Fruit fly (Drosophila melanogaster) whole organism, embryonic: ENCODE measurements around the gene Awh.
A peak's percentile ranks its signal among the peaks of the same experiment; 100 is the strongest.

ENCODE experiments used
- B-H2 ChIP-seq: fragments of 200-800 bp; sonication (Bioruptor generic); optimal IDR thresholded peaks from 2 replicates; lab custom pipeline; 2018; ENCODE audit warnings: missing biosample characterization, mild to moderate bottlenecking, missing genetic modification characterization
- CG10147 ChIP-seq: fragments of 200-800 bp; sonication (Bioruptor generic); optimal IDR thresholded peaks from 2 replicates; lab custom pipeline; 2019; ENCODE audit warnings: missing biosample characterization, mild to moderate bottlenecking, missing genetic modification characterization, moderate library complexity
- CG10209 ChIP-seq: fragments of 200-800 bp; sonication (Bioruptor generic); optimal IDR thresholded peaks from 3 replicates; lab custom pipeline; 2017; ENCODE audit warnings: missing biosample characterization, mild to moderate bottlenecking, missing genetic modification characterization, missing genetic modification reagents
- CG11398 ChIP-seq: fragments of 200-800 bp; sonication (Bioruptor generic); optimal IDR thresholded peaks from 2 replicates; lab custom pipeline; 2016; ENCODE audit warnings: missing biosample characterization, missing genetic modification characterization
- CG11696 ChIP-seq: fragments of 200-800 bp; sonication (Bioruptor generic); IDR thresholded peaks from 2 replicates; pipeline ENCODE4 v1.3.6; 2022; ENCODE audit warnings: missing biosample characterization, missing genetic modification characterization
- CG11723 ChIP-seq: fragments of 200-800 bp; sonication (Bioruptor generic); optimal IDR thresholded peaks from 2 replicates; lab custom pipeline; 2017; ENCODE audit warnings: missing biosample characterization, mild to moderate bottlenecking, missing genetic modification characterization
- CG12071 ChIP-seq: fragments of 200-800 bp; sonication (Bioruptor generic); optimal IDR thresholded peaks from 3 replicates; lab custom pipeline; 2018; ENCODE audit warnings: missing biosample characterization, mild to moderate bottlenecking, missing genetic modification characterization
- CG12659 ChIP-seq: fragments of 200-800 bp; sonication (Bioruptor generic); optimal IDR thresholded peaks from 3 replicates; lab custom pipeline; 2017; ENCODE audit warnings: mild to moderate bottlenecking, missing biosample characterization, missing genetic modification reagents, missing genetic modification characterization
- CG13424 ChIP-seq: fragments of 200-800 bp; sonication (Bioruptor generic); optimal IDR thresholded peaks from 2 replicates; lab custom pipeline; 2019; ENCODE audit warnings: missing biosample characterization, mild to moderate bottlenecking, missing genetic modification characterization, moderate library complexity
- CG1529 ChIP-seq: fragments of 200-800 bp; sonication (Bioruptor generic); optimal IDR thresholded peaks from 3 replicates; lab custom pipeline; 2018; ENCODE audit warnings: missing biosample characterization, missing genetic modification characterization
- CG18619 ChIP-seq: fragments of 200-800 bp; sonication (Bioruptor generic); optimal IDR thresholded peaks from 3 replicates; lab custom pipeline; 2017; ENCODE audit warnings: missing biosample characterization, mild to moderate bottlenecking, missing genetic modification characterization
- CG31441 ChIP-seq: fragments of 200-800 bp; sonication (Bioruptor generic); IDR thresholded peaks from 2 replicates; pipeline ENCODE4 v1.3.6; 2022; ENCODE audit warnings: missing biosample characterization, missing genetic modification characterization
- CG32767 ChIP-seq: fragments of 200-800 bp; sonication (Bioruptor generic); IDR thresholded peaks from 2 replicates; pipeline ENCODE4 v1.3.6; 2022; ENCODE audit warnings: missing biosample characterization, missing genetic modification characterization
- CG3995 ChIP-seq: fragments of 200-800 bp; sonication (Bioruptor generic); optimal IDR thresholded peaks from 3 replicates; lab custom pipeline; 2016; ENCODE audit warnings: missing biosample characterization, missing genetic modification characterization
- CG4360 ChIP-seq: fragments of 200-800 bp; sonication (Bioruptor generic); IDR thresholded peaks from 2 replicates; pipeline ENCODE4 v1.3.6; 2022; ENCODE audit warnings: missing biosample characterization, missing genetic modification characterization
- CG4820 ChIP-seq: fragments of 200-800 bp; sonication (Bioruptor generic); optimal IDR thresholded peaks from 3 replicates; lab custom pipeline; 2016; ENCODE audit warnings: missing biosample characterization, missing genetic modification characterization
- CG5180 ChIP-seq: fragments of 200-800 bp; sonication (Bioruptor generic); optimal IDR thresholded peaks from 3 replicates; lab custom pipeline; 2017; ENCODE audit warnings: missing biosample characterization, missing genetic modification characterization, mild to moderate bottlenecking, moderate library complexity, missing genetic modification reagents
- CG7271 ChIP-seq: fragments of 200-800 bp; sonication (Bioruptor generic); optimal IDR thresholded peaks from 2 replicates; lab custom pipeline; 2018; ENCODE audit warnings: missing biosample characterization, mild to moderate bottlenecking, missing genetic modification characterization, moderate library complexity
- CG8944 ChIP-seq: fragments of 200-800 bp; sonication (Bioruptor generic); optimal IDR thresholded peaks from 3 replicates; lab custom pipeline; 2016; ENCODE audit warnings: missing biosample characterization, missing genetic modification characterization
- CG9609 ChIP-seq: fragments of 200-800 bp; sonication (Bioruptor generic); optimal IDR thresholded peaks from 3 replicates; lab custom pipeline; 2016; ENCODE audit warnings: missing biosample characterization, missing genetic modification characterization
- CG9797 ChIP-seq: fragments of 200-800 bp; sonication (Bioruptor generic); optimal IDR thresholded peaks from 3 replicates; lab custom pipeline; 2018; ENCODE audit warnings: missing biosample characterization, mild to moderate bottlenecking, missing genetic modification characterization
- CG9876 ChIP-seq: fragments of 200-800 bp; sonication (Bioruptor generic); optimal IDR thresholded peaks from 2 replicates; lab custom pipeline; 2016; ENCODE audit warnings: missing biosample characterization, missing genetic modification characterization
- CTCF ChIP-seq: fragments of 200-800 bp; sonication (Bioruptor generic); optimal IDR thresholded peaks from 2 replicates; lab custom pipeline; 2017; ENCODE audit warnings: missing biosample characterization, mild to moderate bottlenecking, missing genetic modification characterization, moderate library complexity
- E2f2 ChIP-seq: fragments of 200-800 bp; sonication (Bioruptor generic); IDR thresholded peaks from 2 replicates; pipeline ENCODE4 v1.3.6; 2022; ENCODE audit warnings: missing biosample characterization, missing genetic modification characterization
- Elba2 ChIP-seq: fragments of 200-800 bp; sonication (Bioruptor generic); optimal IDR thresholded peaks from 3 replicates; lab custom pipeline; 2016; ENCODE audit warnings: missing biosample characterization, missing genetic modification characterization
- Gug ChIP-seq: fragments of 200-800 bp; sonication (Bioruptor generic); IDR thresholded peaks from 4 replicates; pipeline ENCODE4 v1.3.6; 2022; ENCODE audit warnings: missing biosample characterization, missing genetic modification characterization
- HLH54F ChIP-seq: fragments of 200-800 bp; sonication (Bioruptor generic); optimal IDR thresholded peaks from 3 replicates; lab custom pipeline; 2016; ENCODE audit warnings: missing biosample characterization, missing genetic modification characterization
- Hmx ChIP-seq: fragments of 200-800 bp; sonication (Bioruptor generic); optimal IDR thresholded peaks from 2 replicates; lab custom pipeline; 2016; ENCODE audit warnings: missing biosample characterization, missing genetic modification characterization
- Hr3 ChIP-seq: fragments of 200-800 bp; sonication (Bioruptor generic); optimal IDR thresholded peaks from 3 replicates; lab custom pipeline; 2016; ENCODE audit warnings: missing biosample characterization, missing genetic modification characterization
- Hr39 ChIP-seq: fragments of >200 bp; optimal IDR thresholded peaks from 2 replicates; lab custom pipeline; 2017
- Jarid2 ChIP-seq: fragments of 200-800 bp; sonication (Bioruptor generic); optimal IDR thresholded peaks from 3 replicates; lab custom pipeline; 2017; ENCODE audit warnings: mild to moderate bottlenecking, missing biosample characterization, missing genetic modification reagents, missing genetic modification characterization
- MTF-1 ChIP-seq: fragments of 200-800 bp; sonication (Bioruptor generic); optimal IDR thresholded peaks from 2 replicates; lab custom pipeline; 2018; ENCODE audit warnings: missing biosample characterization, mild to moderate bottlenecking, missing genetic modification characterization, borderline replicate concordance
- Neu2 ChIP-seq: fragments of 200-800 bp; sonication (Bioruptor generic); optimal IDR thresholded peaks from 3 replicates; lab custom pipeline; 2016; ENCODE audit warnings: missing biosample characterization, missing genetic modification characterization, borderline replicate concordance
- Usf ChIP-seq: fragments of 200-800 bp; sonication (Bioruptor generic); optimal IDR thresholded peaks from 2 replicates; lab custom pipeline; 2017; ENCODE audit warnings: missing genotype, missing biosample characterization, missing genetic modification characterization
- bbx ChIP-seq: fragments of 200-800 bp; sonication (Bioruptor generic); IDR thresholded peaks from 2 replicates; pipeline ENCODE4 v1.3.6; 2022; ENCODE audit warnings: missing biosample characterization, missing genetic modification characterization; ENCODE audit not compliant: partially characterized antibody
- btn ChIP-seq: fragments of 200-800 bp; sonication (Bioruptor generic); optimal IDR thresholded peaks from 2 replicates; lab custom pipeline; 2016; ENCODE audit warnings: missing biosample characterization, missing genetic modification characterization
- cas ChIP-seq: fragments of 200-800 bp; sonication (Bioruptor generic); IDR thresholded peaks from 2 replicates; pipeline ENCODE4 v1.3.6; 2022; ENCODE audit warnings: missing biosample characterization, missing genetic modification characterization
- chinmo ChIP-seq: fragments of 200-800 bp; sonication (Bioruptor generic); IDR thresholded peaks from 4 replicates; pipeline ENCODE4 v1.3.6; 2022; ENCODE audit warnings: missing biosample characterization, missing genetic modification characterization; ENCODE audit not compliant: partially characterized antibody
- disco-r ChIP-seq: fragments of 200-800 bp; sonication (Bioruptor generic); optimal IDR thresholded peaks from 2 replicates; lab custom pipeline; 2016; ENCODE audit warnings: missing biosample characterization, missing genetic modification characterization
- emc ChIP-seq: fragments of 200-800 bp; sonication (Bioruptor generic); optimal IDR thresholded peaks from 2 replicates; lab custom pipeline; 2016; ENCODE audit warnings: missing biosample characterization, missing genetic modification characterization
- esg ChIP-seq: fragments of 200-800 bp; sonication (Bioruptor generic); conservative IDR thresholded peaks from 2 replicates; pipeline ENCODE4 v1.3.6; 2022; ENCODE audit warnings: missing biosample characterization, missing genetic modification characterization
- gfzf ChIP-seq: fragments of 200-800 bp; sonication (Bioruptor generic); optimal IDR thresholded peaks from 2 replicates; lab custom pipeline; 2016; ENCODE audit warnings: missing biosample characterization, mild to moderate bottlenecking, missing genetic modification characterization, moderate library complexity
- ham ChIP-seq: fragments of 200-800 bp; sonication (Bioruptor generic); IDR thresholded peaks from 2 replicates; pipeline ENCODE4 v1.3.6; 2022; ENCODE audit warnings: missing biosample characterization, missing genetic modification characterization
- pho ChIP-seq: fragments of 200-800 bp; sonication (Bioruptor generic); optimal IDR thresholded peaks from 2 replicates; lab custom pipeline; 2016; ENCODE audit warnings: missing biosample characterization, missing genetic modification characterization
- pum ChIP-seq: fragments of 200-800 bp; sonication (Bioruptor generic); optimal IDR thresholded peaks from 2 replicates; lab custom pipeline; 2016; ENCODE audit warnings: missing biosample characterization, missing genetic modification characterization
- sc ChIP-seq, 3 experiments: fragments of >200 bp in 2 of 3; fragments of 200-800 bp in 1 of 3; sonication (Bioruptor generic) in 1 of 3; optimal IDR thresholded peaks; 2 replicates in 2 of 3; 3 replicates in 1 of 3; lab custom pipeline; 2017; ENCODE audit warnings: mild to moderate bottlenecking in 1 of 3, missing biosample characterization in 1 of 3, missing genetic modification characterization in 1 of 3, missing genetic modification reagents in 1 of 3
- sr ChIP-seq: fragments of 200-800 bp; sonication (Bioruptor generic); IDR thresholded peaks from 3 replicates; pipeline ENCODE4 v1.3.6; 2022; ENCODE audit warnings: missing biosample characterization, missing genetic modification characterization
- tio ChIP-seq: fragments of 200-800 bp; sonication (Bioruptor generic); optimal IDR thresholded peaks from 2 replicates; lab custom pipeline; 2017; ENCODE audit warnings: missing biosample characterization, missing genetic modification characterization, inconsistent platforms
- tna ChIP-seq: fragments of 200-800 bp; sonication (Bioruptor generic); IDR thresholded peaks from 2 replicates; pipeline ENCODE4 v1.3.6; 2022; ENCODE audit warnings: missing biosample characterization, missing genetic modification characterization; ENCODE audit not compliant: partially characterized antibody
- toy ChIP-seq: fragments of 200-800 bp; sonication (Bioruptor generic); IDR thresholded peaks from 2 replicates; pipeline ENCODE4 v1.3.6; 2022; ENCODE audit warnings: missing biosample characterization, missing genetic modification characterization
- ttk ChIP-seq: fragments of 200-800 bp; sonication (Bioruptor generic); IDR thresholded peaks from 2 replicates; pipeline ENCODE4 v2.1.2; 2022; ENCODE audit warnings: missing biosample characterization, missing genetic modification characterization
- vfl ChIP-seq: fragments of 200-800 bp; sonication (Bioruptor generic); optimal IDR thresholded peaks from 2 replicates; lab custom pipeline; 2016; ENCODE audit warnings: missing biosample characterization, missing genetic modification characterization

The Awh gene

dm6 chr3L:3809943-3810342 is 36.1 kb upstream of the Awh start, which contains the start of gene CG32262 (continued):
- no peak for TF ChIP-seq CG11696
- TF ChIP-seq Hr3 (GFP tag; lab: Kevin White, UChicago) = no peak
- TF ChIP-seq CG32767 = no peak
- TF ChIP-seq Gug (GFP tag; lab: Robert Waterston, UW) = no peak
- TF ChIP-seq MTF-1 (GFP tag; lab: Kevin White, UChicago) = peak; percentile 80
- TF ChIP-seq CG12659 (GFP tag; lab: Kevin White, UChicago) = no peak
- peak; percentile 93 for TF ChIP-seq CG5180 (GFP tag; lab: Kevin White, UChicago)
- no peak for TF ChIP-seq ttk
- TF ChIP-seq CG12071 (GFP tag; lab: Kevin White, UChicago) = no peak
- TF ChIP-seq bbx (GFP tag; lab: Robert Waterston, UW) = peak; percentile 70
- TF ChIP-seq sr (GFP tag; lab: Robert Waterston, UW) = no peak
- TF ChIP-seq cas (GFP tag; lab: Robert Waterston, UW) = no peak
- no peak for TF ChIP-seq HLH54F (GFP tag; lab: Kevin White, UChicago)
- TF ChIP-seq gfzf (GFP tag; lab: Kevin White, UChicago) = no peak
- no peak for TF ChIP-seq Hmx (GFP tag; lab: Kevin White, UChicago)
- no peak for TF ChIP-seq Usf (GFP tag; lab: Kevin White, UChicago)
- no peak for TF ChIP-seq CG9609 (GFP tag; lab: Kevin White, UChicago)
- no peak for TF ChIP-seq emc (GFP tag; lab: Kevin White, UChicago)
- peak; percentile 17 for TF ChIP-seq CG10147 (GFP tag; lab: Kevin White, UChicago)
- peak; percentile 72 for TF ChIP-seq tna (GFP tag; lab: Robert Waterston, UW)
- no peak for TF ChIP-seq esg (GFP tag; lab: Robert Waterston, UW)
- TF ChIP-seq B-H2 (GFP tag; lab: Kevin White, UChicago) = peak; percentile 13
- TF ChIP-seq ham (GFP tag; lab: Robert Waterston, UW) = no peak
- TF ChIP-seq CG11723 (GFP tag; lab: Kevin White, UChicago) = no peak
- TF ChIP-seq CG9876 (GFP tag; lab: Kevin White, UChicago) = no peak
- no peak for TF ChIP-seq CG3995
- TF ChIP-seq CG10209 (GFP tag; lab: Kevin White, UChicago) = no peak
- no peak for TF ChIP-seq CG7271 (tag; lab: Kevin White, UChicago)
- TF ChIP-seq disco-r (GFP tag; lab: Kevin White, UChicago) = no peak
- TF ChIP-seq btn (GFP tag; lab: Kevin White, UChicago) = no peak
- TF ChIP-seq CTCF (GFP tag; lab: Kevin White, UChicago) = no peak
- no peak for TF ChIP-seq chinmo (GFP tag; lab: Robert Waterston, UW)
- TF ChIP-seq E2f2 (GFP tag; lab: Robert Waterston, UW) = peak; percentile 87
- no peak for TF ChIP-seq toy (GFP tag; lab: Robert Waterston, UW)
- no peak for TF ChIP-seq pho (GFP tag; lab: Kevin White, UChicago)
- TF ChIP-seq CG31441 (GFP tag; lab: Robert Waterston, UW) = no peak
- TF ChIP-seq Elba2 (GFP tag; lab: Kevin White, UChicago) = no peak
- TF ChIP-seq CG4360 (GFP tag; lab: Robert Waterston, UW) = no peak
- TF ChIP-seq CG8944 (GFP tag; lab: Kevin White, UChicago) = no peak
- no peak for TF ChIP-seq Hr39 (lab: Kevin White, UChicago)
- no peak for TF ChIP-seq CG11398 (GFP tag; lab: Kevin White, UChicago)
- TF ChIP-seq Jarid2 (GFP tag; lab: Kevin White, UChicago) = no peak
- no peak for TF ChIP-seq vfl (GFP tag; lab: Kevin White, UChicago)
- no peak for TF ChIP-seq CG18619
- TF ChIP-seq CG4820 = no peak
- no peak for TF ChIP-seq CG1529 (GFP tag; lab: Kevin White, UChicago)
- no peak for TF ChIP-seq CG13424
- TF ChIP-seq tio (GFP tag; lab: Kevin White, UChicago) = no peak
- TF ChIP-seq sc (optimal IDR thresholded peaks at IDR 0.05; lab: Kevin White, UChicago) = no peak
- TF ChIP-seq sc (GFP tag; optimal IDR thresholded peaks at IDR 0.05; lab: Kevin White, UChicago) = no peak
- TF ChIP-seq CG9797 (GFP tag; lab: Kevin White, UChicago) = no peak
- TF ChIP-seq pum (GFP tag; lab: Kevin White, UChicago) = no peak
- TF ChIP-seq Neu2 = no peak
